Worm (Caenorhabditis elegans) whole organism, L1 larva: ENCODE measurements around the gene C38D4.7.

Experiments
- C34B4.2 ChIP-seq: sonication (generic microtip); optimal IDR thresholded peaks from 2 replicates; lab custom pipeline; 2017; ENCODE audit warnings: mild to moderate bottlenecking, missing genetic modification characterization, missing compliant biosample characterization
- Y116A8C.19 ChIP-seq: sonication (generic microtip); optimal IDR thresholded peaks from 2 replicates; lab custom pipeline; 2016; ENCODE audit warnings: missing compliant biosample characterization, missing genetic modification characterization, borderline replicate concordance
- aha-1 ChIP-seq: fragments of 150-350 bp; optimal IDR thresholded peaks from 2 replicates; lab custom pipeline; 2014; ENCODE audit warnings: missing biosample characterization, missing genetic modification characterization
- alr-1 ChIP-seq: fragments of 200-800 bp; sonication (Bioruptor generic); optimal IDR thresholded peaks from 2 replicates; lab custom pipeline; 2018; ENCODE audit warnings: borderline replicate concordance, mild to moderate bottlenecking, missing genetic modification characterization, missing compliant biosample characterization
- aly-2 ChIP-seq: fragments of 150-350 bp; optimal IDR thresholded peaks from 2 replicates; lab custom pipeline; 2014; ENCODE audit warnings: missing biosample characterization, missing genetic modification characterization
- ama-1 ChIP-seq: fragments of 150-350 bp; optimal IDR thresholded peaks from 2 replicates; lab custom pipeline; 2014
- blmp-1 ChIP-seq: fragments of 150-350 bp; optimal IDR thresholded peaks from 2 replicates; lab custom pipeline; 2014; ENCODE audit warnings: missing biosample characterization, missing genetic modification characterization
- ceh-63 ChIP-seq: fragments of 200-800 bp; sonication (Bioruptor generic); optimal IDR thresholded peaks from 2 replicates; lab custom pipeline; 2018; ENCODE audit warnings: mild to moderate bottlenecking, missing genetic modification characterization, missing compliant biosample characterization
- ceh-8 ChIP-seq: fragments of 200-800 bp; sonication (Bioruptor generic); optimal IDR thresholded peaks from 2 replicates; lab custom pipeline; 2018; ENCODE audit warnings: mild to moderate bottlenecking, missing genetic modification characterization, moderate library complexity, missing compliant biosample characterization
- ceh-82 ChIP-seq, 3 experiments: fragments of 150-350 bp in 1 of 3; sonication (generic microtip) in 2 of 3; optimal IDR thresholded peaks; 2 replicates each; lab custom pipeline; 2014 to 2017; ENCODE audit warnings: missing biosample characterization in 3 of 3, missing genetic modification characterization in 3 of 3
- ceh-90 ChIP-seq: sonication (generic microtip); optimal IDR thresholded peaks from 2 replicates; lab custom pipeline; 2016; ENCODE audit warnings: missing genetic modification characterization, missing compliant biosample characterization
- dsc-1 ChIP-seq: sonication (generic microtip); optimal IDR thresholded peaks from 2 replicates; lab custom pipeline; 2016; ENCODE audit warnings: mild to moderate bottlenecking, missing genetic modification characterization, missing compliant biosample characterization
- efl-1 ChIP-seq, 4 experiments: fragments of 150-350 bp; optimal IDR thresholded peaks in 3 of 4; peaks in 1 of 4; 1 replicate in 1 of 4; 2 replicates in 3 of 4; lab custom pipeline; 2014; ENCODE audit warnings: missing biosample characterization in 2 of 4, missing genetic modification characterization in 2 of 4, missing genetic modification reagents in 2 of 4
- efl-3 ChIP-seq: fragments of 200-800 bp; sonication (Bioruptor generic); optimal IDR thresholded peaks from 2 replicates; lab custom pipeline; 2018; ENCODE audit warnings: mild to moderate bottlenecking, missing genetic modification characterization, missing compliant biosample characterization
- egl-27 ChIP-seq, 2 experiments: fragments of 150-350 bp in 1 of 2; sonication (generic microtip); optimal IDR thresholded peaks; 3 replicates each; lab custom pipeline; 2017 to 2018; ENCODE audit warnings: missing biosample characterization in 2 of 2, missing genetic modification characterization in 2 of 2, missing genetic modification reagents in 2 of 2
- elt-3 ChIP-seq, 6 experiments: fragments of 150-350 bp in 1 of 6; sonication (generic microtip); optimal IDR thresholded peaks; 2 replicates each; lab custom pipeline; 2017 to 2018; ENCODE audit warnings: missing biosample characterization in 6 of 6, missing genetic modification characterization in 6 of 6, inconsistent platforms in 1 of 6
- ets-5 ChIP-seq: fragments of 200-800 bp; sonication (Bioruptor generic); IDR thresholded peaks from 2 replicates; pipeline ENCODE4 v1.3.6; 2022; ENCODE audit warnings: missing genetic modification characterization, missing compliant biosample characterization
- fkh-10 ChIP-seq: sonication (generic microtip); optimal IDR thresholded peaks from 2 replicates; lab custom pipeline; 2017; ENCODE audit warnings: missing biosample characterization, missing genetic modification reagents, missing genetic modification characterization
- fkh-4 ChIP-seq: sonication (generic microtip); optimal IDR thresholded peaks from 2 replicates; lab custom pipeline; 2016; ENCODE audit warnings: missing compliant biosample characterization, missing genetic modification characterization, borderline replicate concordance
- hpl-2 ChIP-seq: fragments of 150-350 bp; optimal IDR thresholded peaks from 2 replicates; lab custom pipeline; 2014; ENCODE audit warnings: missing biosample characterization, missing genetic modification reagents, missing genetic modification characterization
- isw-1 ChIP-seq: fragments of 200-800 bp; sonication (Bioruptor generic); IDR thresholded peaks from 2 replicates; pipeline ENCODE4 v1.3.6; 2022; ENCODE audit warnings: missing genetic modification characterization, missing compliant biosample characterization
- lin-13 ChIP-seq: fragments of 150-350 bp; optimal IDR thresholded peaks from 2 replicates; lab custom pipeline; 2014; ENCODE audit warnings: missing biosample characterization, missing genetic modification reagents, missing genetic modification characterization
- lin-14 ChIP-seq: fragments of 200-800 bp; sonication (Bioruptor generic); optimal IDR thresholded peaks from 2 replicates; lab custom pipeline; 2018; ENCODE audit warnings: mild to moderate bottlenecking, missing genetic modification characterization, moderate library complexity, missing compliant biosample characterization
- lin-39 ChIP-seq: fragments of 150-350 bp; optimal IDR thresholded peaks from 2 replicates; lab custom pipeline; 2014; ENCODE audit warnings: missing biosample characterization, missing genetic modification reagents, missing genetic modification characterization
- lir-3 ChIP-seq: sonication (generic microtip); optimal IDR thresholded peaks from 2 replicates; lab custom pipeline; 2016; ENCODE audit warnings: mild to moderate bottlenecking, missing genetic modification characterization, moderate library complexity, missing compliant biosample characterization; ENCODE audit not compliant: poor library complexity
- lsy-2 ChIP-seq, 2 experiments: fragments of 150-350 bp; optimal IDR thresholded peaks; 2 replicates each; lab custom pipeline; 2014; ENCODE audit warnings: missing biosample characterization in 2 of 2, missing genetic modification characterization in 2 of 2
- mab-9 ChIP-seq: fragments of 200-800 bp; sonication (Bioruptor generic); IDR thresholded peaks from 2 replicates; pipeline ENCODE4 v1.3.6; 2022; ENCODE audit warnings: missing genetic modification reagents, missing genetic modification characterization, missing compliant biosample characterization
- mef-2 ChIP-seq: fragments of 150-350 bp; optimal IDR thresholded peaks from 2 replicates; lab custom pipeline; 2014; ENCODE audit warnings: missing biosample characterization, missing genetic modification characterization
- mep-1 ChIP-seq: fragments of 150-350 bp; optimal IDR thresholded peaks from 2 replicates; lab custom pipeline; 2014; ENCODE audit warnings: missing biosample characterization, missing genetic modification characterization
- nhr-11 ChIP-seq: fragments of 150-350 bp; optimal IDR thresholded peaks from 2 replicates; lab custom pipeline; 2014; ENCODE audit warnings: missing biosample characterization, missing genetic modification characterization
- nhr-12 ChIP-seq: sonication (generic microtip); optimal IDR thresholded peaks from 2 replicates; lab custom pipeline; 2017; ENCODE audit warnings: missing biosample characterization, missing genetic modification characterization
- nhr-19 ChIP-seq: fragments of 200-800 bp; sonication (Bioruptor generic); conservative IDR thresholded peaks from 2 replicates; pipeline ENCODE4 v1.3.6; 2022; ENCODE audit warnings: missing genetic modification characterization, missing compliant biosample characterization
- nhr-28 ChIP-seq: fragments of 150-350 bp; optimal IDR thresholded peaks from 2 replicates; lab custom pipeline; 2014; ENCODE audit warnings: missing biosample characterization, missing genetic modification characterization
- nhr-71 ChIP-seq: sonication (generic microtip); optimal IDR thresholded peaks from 2 replicates; lab custom pipeline; 2016; ENCODE audit warnings: mild to moderate bottlenecking, missing genetic modification characterization, moderate library complexity, missing compliant biosample characterization
- nhr-77 ChIP-seq: fragments of 150-350 bp; optimal IDR thresholded peaks from 2 replicates; lab custom pipeline; 2014; ENCODE audit warnings: missing biosample characterization, missing genetic modification characterization
- pax-3 ChIP-seq: fragments of 200-800 bp; sonication (Bioruptor generic); optimal IDR thresholded peaks from 2 replicates; lab custom pipeline; 2018; ENCODE audit warnings: mild to moderate bottlenecking, missing genetic modification characterization, moderate library complexity, missing compliant biosample characterization
- skn-1 ChIP-seq: fragments of 150-350 bp; optimal IDR thresholded peaks from 2 replicates; lab custom pipeline; 2014; ENCODE audit warnings: missing biosample characterization, missing genetic modification characterization
- snpc-4 ChIP-seq: fragments of 150-350 bp; optimal IDR thresholded peaks from 2 replicates; lab custom pipeline; 2014; ENCODE audit warnings: missing biosample characterization, missing genetic modification characterization
- sox-4 ChIP-seq: sonication (generic microtip); optimal IDR thresholded peaks from 2 replicates; lab custom pipeline; 2016; ENCODE audit warnings: missing genetic modification characterization, missing compliant biosample characterization
- sup-37 ChIP-seq: fragments of 200-800 bp; sonication (Bioruptor generic); optimal IDR thresholded peaks from 2 replicates; lab custom pipeline; 2018; ENCODE audit warnings: mild to moderate bottlenecking, missing genetic modification characterization, missing compliant biosample characterization
- swsn-7 ChIP-seq: sonication (generic microtip); optimal IDR thresholded peaks from 2 replicates; lab custom pipeline; 2016; ENCODE audit warnings: missing genetic modification characterization, missing compliant biosample characterization
- unc-62 ChIP-seq: fragments of 150-350 bp; optimal IDR thresholded peaks from 2 replicates; lab custom pipeline; 2014; ENCODE audit warnings: missing biosample characterization, missing genetic modification reagents, missing genetic modification characterization
- vab-15 ChIP-seq: sonication (generic microtip); optimal IDR thresholded peaks from 2 replicates; lab custom pipeline; 2017; ENCODE audit warnings: missing genotype, mild to moderate bottlenecking, missing genetic modification characterization, missing compliant biosample characterization
- xbp-1 ChIP-seq: sonication (generic microtip); optimal IDR thresholded peaks from 2 replicates; lab custom pipeline; 2016; ENCODE audit warnings: missing genetic modification characterization, missing compliant biosample characterization
- zag-1 ChIP-seq: fragments of 150-350 bp; optimal IDR thresholded peaks from 2 replicates; lab custom pipeline; 2014; ENCODE audit warnings: missing biosample characterization, missing genetic modification characterization
- zip-4 ChIP-seq: fragments of 200-800 bp; sonication (Bioruptor generic); optimal IDR thresholded peaks from 2 replicates; lab custom pipeline; 2018; ENCODE audit warnings: mild to moderate bottlenecking, missing genetic modification characterization, moderate library complexity, missing compliant biosample characterization
- ztf-4 ChIP-seq: fragments of 150-350 bp; optimal IDR thresholded peaks from 2 replicates; lab custom pipeline; 2014; ENCODE audit warnings: missing biosample characterization, missing genetic modification characterization

The C38D4.7 gene

ce11 chrIII:4802707-4803106, 8.4 kb downstream of the C38D4.7 start, which contains the start of gene metl-5:
metl-5 (plus strand) TSS chrIII:4803007.
- no peak for TF ChIP-seq lin-13 (GFP tag; lab: Kevin White, UChicago)
- no peak for TF ChIP-seq egl-27 (tag; optimal IDR thresholded peaks at IDR 0.05; lab: Kevin White, UChicago)
- no peak for TF ChIP-seq isw-1 (GFP tag; lab: Robert Waterston, UW)
- TF ChIP-seq aly-2 (tag; lab: Kevin White, UChicago), result no peak
- TF ChIP-seq ceh-8 (GFP tag; lab: Kevin White, UChicago), result no peak
- TF ChIP-seq unc-62 (GFP tag; lab: Kevin White, UChicago), result no peak
- TF ChIP-seq ceh-82 (tag; optimal IDR thresholded peaks at IDR 0.05; lab: Kevin White, UChicago), result no peak
- TF ChIP-seq lsy-2 (tag; optimal IDR thresholded peaks at IDR 0.05; lab: Kevin White, UChicago), result no peak

ce11 chrIII:4796536-4796935, 14.6 kb downstream of the C38D4.7 start, which contains the start of gene tag-325:
tag-325 (plus strand) TSS chrIII:4796836.
- TF ChIP-seq C34B4.2 (no peak), fkh-10 (GFP tag; lab: Kevin White, UChicago) (no peak), efl-1 (optimal IDR thresholded peaks at IDR 0.05; lab: Kevin White, UChicago) (no peak), efl-1 (GFP tag; optimal IDR thresholded peaks at IDR 0.05 in 1 of 2; lab: Kevin White, UChicago) (peak in 1 of 2 experiments; percentile 58), elt-3 (tag; optimal IDR thresholded peaks at IDR 0.05; lab: Kevin White, UChicago) (peak in 1 of 6 experiments; percentile 49)

ce11 chrIII:4796039-4796438, 15.1 kb downstream of the C38D4.7 start:
- no peak for TF ChIP-seq fkh-4 (tag; lab: Kevin White, UChicago)
- TF ChIP-seq isw-1 (GFP tag; lab: Robert Waterston, UW), result no peak
- TF ChIP-seq alr-1, result no peak
- TF ChIP-seq sox-4, result no peak
- TF ChIP-seq mep-1 (tag; lab: Kevin White, UChicago), result peak; percentile 85
- no peak for TF ChIP-seq nhr-12
- no peak for TF ChIP-seq ets-5 (GFP tag; lab: Robert Waterston, UW)
- TF ChIP-seq aly-2 (tag; lab: Kevin White, UChicago), result peak; percentile 8
- peak; percentile 42; the same call in 1 of the 2 replicates for TF ChIP-seq nhr-19 (GFP tag; lab: Robert Waterston, UW)
- TF ChIP-seq Y116A8C.19, result no peak
- peak; percentile 67 for TF ChIP-seq nhr-77 (tag; lab: Kevin White, UChicago)
- no peak for TF ChIP-seq ceh-8 (GFP tag; lab: Kevin White, UChicago)
- TF ChIP-seq lin-13 (GFP tag; lab: Kevin White, UChicago), result no peak
- TF ChIP-seq ama-1 (lab: Kevin White, UChicago), result no peak
- no peak for TF ChIP-seq ceh-90 (tag; lab: Kevin White, UChicago)
- TF ChIP-seq swsn-7 (tag; lab: Kevin White, UChicago), result peak; percentile 47
- TF ChIP-seq lsy-2 (tag; optimal IDR thresholded peaks at IDR 0.05; lab: Kevin White, UChicago), result peak; percentile 45 to 80
- TF ChIP-seq mef-2 (tag; lab: Kevin White, UChicago), result no peak
- TF ChIP-seq skn-1 (tag; lab: Kevin White, UChicago), result peak; percentile 27
- TF ChIP-seq ztf-4, result no peak
- no peak for TF ChIP-seq efl-3
- no peak for TF ChIP-seq ceh-63 (GFP tag; lab: Kevin White, UChicago)
- TF ChIP-seq snpc-4 (tag; lab: Kevin White, UChicago), result peak; percentile 58
- TF ChIP-seq mab-9 (GFP tag; lab: Robert Waterston, UW), result no peak
- no peak for TF ChIP-seq sup-37
- peak; percentile 46 for TF ChIP-seq xbp-1 (tag; lab: Kevin White, UChicago)
- no peak for TF ChIP-seq pax-3
- no peak for TF ChIP-seq dsc-1
- TF ChIP-seq blmp-1 (tag; lab: Kevin White, UChicago), result peak; percentile 80
- TF ChIP-seq hpl-2 (GFP tag; lab: Kevin White, UChicago), result no peak
- no peak for TF ChIP-seq aha-1
- no peak for TF ChIP-seq lin-39
- TF ChIP-seq lin-14 (GFP tag; lab: Kevin White, UChicago), result peak; percentile 93
- no peak for TF ChIP-seq zip-4 (GFP tag; lab: Kevin White, UChicago)
- TF ChIP-seq lir-3 (tag; lab: Kevin White, UChicago), result peak; percentile 22
- TF ChIP-seq elt-3 (tag; optimal IDR thresholded peaks at IDR 0.05; lab: Kevin White, UChicago), result peak in 3 of 6 experiments; percentile 3 to 78 (median 38)
- TF ChIP-seq nhr-11 (tag; lab: Kevin White, UChicago), result no peak
- TF ChIP-seq nhr-71 (tag; lab: Kevin White, UChicago), result peak; percentile 71
- no peak for TF ChIP-seq nhr-28 (tag; lab: Kevin White, UChicago)
- TF ChIP-seq zag-1 (tag; lab: Kevin White, UChicago), result no peak
- TF ChIP-seq vab-15 (tag; lab: Kevin White, UChicago), result no peak
